Fruit fly (Drosophila melanogaster): ENCODE data around the gene CG13895.

CG13895 gene

dm6 chr3L:751516-752125 lies 43.6 kb upstream of the CG13895 start (continued):
- TF ChIP-seq CG32772 (GFP tag; IDR thresholded peaks at IDR 0.05) (peak; percentile 38), BtbVII (GFP tag; optimal IDR thresholded peaks at IDR 0.05) (no peak), chn (GFP tag; optimal IDR thresholded peaks at IDR 0.05) (no peak), ci (GFP tag; IDR thresholded peaks at IDR 0.05) (0 out of 3 replicates have a peak, but pooled peaks have one; percentile 51), Camta (GFP tag; optimal IDR thresholded peaks at IDR 0.05) (no peak), CG18476 (GFP tag; optimal IDR thresholded peaks at IDR 0.05) (no peak), Dbx (GFP tag; IDR thresholded peaks at IDR 0.05) (0 out of 3 replicates have a peak, but pooled peaks have one; percentile 22), slbo (GFP tag; IDR thresholded peaks at IDR 0.05) (peak; percentile 77), tup (GFP tag; optimal IDR thresholded peaks at IDR 0.05) (no peak), CG3838 (GFP tag; optimal IDR thresholded peaks at IDR 0.05) (no peak), Tbp (GFP tag; optimal IDR thresholded peaks at IDR 0.05) (no peak), pum (GFP tag; optimal IDR thresholded peaks at IDR 0.05) (no peak), CG10979 (tag; optimal IDR thresholded peaks at IDR 0.05) (peak; percentile 11), Jarid2 (GFP tag; optimal IDR thresholded peaks at IDR 0.05) (peak; percentile 14), CG4328 (GFP tag; optimal IDR thresholded peaks at IDR 0.05) (no peak), CG15073 (GFP tag; optimal IDR thresholded peaks at IDR 0.05) (no peak), CG12236 (GFP tag; optimal IDR thresholded peaks at IDR 0.05) (no peak), eve (GFP tag; optimal IDR thresholded peaks at IDR 0.05) (no peak), CG9932 (GFP tag; IDR thresholded peaks at IDR 0.05) (peak; percentile 69), B-H2 (GFP tag; optimal IDR thresholded peaks at IDR 0.05) (no peak), CG10267 (tag; optimal IDR thresholded peaks at IDR 0.05) (no peak), CG18619 (GFP tag; optimal IDR thresholded peaks at IDR 0.05) (no peak), bbx (GFP tag; IDR thresholded peaks at IDR 0.05; ENCODE audit: partially characterized antibody) (no peak), toy (GFP tag; IDR thresholded peaks at IDR 0.05) (peak; percentile 57; the same call in 1 of the 2 replicates), jing (GFP tag; optimal IDR thresholded peaks at IDR 0.05) (no peak), CG14710 (tag; optimal IDR thresholded peaks at IDR 0.05) (no peak), prd (optimal IDR thresholded peaks at IDR 0.05) (no peak), prd (GFP tag; IDR thresholded peaks at IDR 0.05) (peak; percentile 58; the same call in 2 of the 3 replicates), fru (optimal IDR thresholded peaks at IDR 0.05) (no peak), Usf (GFP tag; optimal IDR thresholded peaks at IDR 0.05) (no peak), Abd-B (GFP tag; optimal IDR thresholded peaks at IDR 0.05) (no peak), CG3281 (GFP tag; optimal IDR thresholded peaks at IDR 0.05) (peak; percentile 41), jigr1 (GFP tag; IDR thresholded peaks at IDR 0.05) (no peak), Dll (GFP tag; IDR thresholded peaks at IDR 0.05; ENCODE audit: partially characterized antibody) (no peak), Asciz (GFP tag; optimal IDR thresholded peaks at IDR 0.05) (peak; percentile 16), cas (GFP tag; IDR thresholded peaks at IDR 0.05) (0 out of 2 replicates have a peak, but pooled peaks have one; percentile 13), CG43689 (GFP tag; IDR thresholded peaks at IDR 0.05) (0 out of 2 replicates have a peak, but pooled peaks have one; percentile 11), CG9817 (tag; optimal IDR thresholded peaks at IDR 0.05) (peak; percentile 43), CG13775 (GFP tag; optimal IDR thresholded peaks at IDR 0.05) (peak; percentile 0), row (GFP tag; IDR thresholded peaks at IDR 0.05) (peak; percentile 63), pzg (GFP tag; optimal IDR thresholded peaks at IDR 0.05) (no peak), H15 (GFP tag; IDR thresholded peaks at IDR 0.05) (0 out of 3 replicates have a peak, but pooled peaks have one; percentile 39), Aef1 (GFP tag; IDR thresholded peaks at IDR 0.05) (0 out of 3 replicates have a peak, but pooled peaks have one; percentile 27), Ssrp (tag; optimal IDR thresholded peaks at IDR 0.05) (no peak), zf30C (GFP tag; optimal IDR thresholded peaks at IDR 0.05) (peak; percentile 44), dimm (GFP tag; IDR thresholded peaks at IDR 0.05) (no peak), CG11456 (GFP tag; IDR thresholded peaks at IDR 0.05) (peak; percentile 63; the same call in 2 of the 3 replicates), MBD-R2 (GFP tag; IDR thresholded peaks at IDR 0.05) (peak; percentile 18; the same call in 1 of the 2 replicates), Oaz (GFP tag; IDR thresholded peaks at IDR 0.05) (no peak), Sox102F (GFP tag; optimal IDR thresholded peaks at IDR 0.05) (peak; percentile 18), cad (GFP tag; optimal IDR thresholded peaks at IDR 0.05) (no peak)

Measured in whole organism, embryonic.